Worm (Caenorhabditis elegans): Measurements from ENCODE around the gene dcr-1.

The dcr-1 gene

DNA sequence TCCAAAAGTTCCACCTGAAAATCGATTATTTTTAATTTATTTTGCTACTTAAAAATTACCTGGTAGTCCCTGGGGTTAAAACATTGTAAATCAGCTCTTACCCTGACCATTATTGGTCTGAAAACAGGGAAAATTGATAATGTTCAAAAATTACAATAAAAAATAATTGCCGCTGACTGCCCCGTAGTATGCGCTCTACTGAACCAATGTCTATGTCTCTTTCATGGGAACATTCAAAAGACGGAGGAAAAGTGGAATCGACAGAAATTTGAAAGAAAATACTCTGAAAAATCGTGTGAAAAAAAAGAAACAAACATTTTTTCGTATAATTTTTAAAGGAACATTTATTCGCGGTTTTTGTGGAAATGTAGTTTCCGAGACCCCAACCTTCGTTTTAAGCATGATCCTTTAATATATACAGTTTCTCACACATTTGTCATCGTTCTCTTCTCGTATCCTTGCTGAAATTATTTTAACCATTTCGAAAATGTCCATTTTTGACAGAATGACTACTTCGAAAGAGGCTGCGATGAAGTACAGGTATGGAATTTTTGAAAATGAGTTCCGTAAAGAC is at the start of gene dcr-1, which contains the start of gene apc-2:
Gene dcr-1, minus strand, starts transcription at position 117 of the 574 bp plus-strand sequence.
Gene apc-2, plus strand, starts transcription at position 465 of the 574 bp plus-strand sequence.
- no peak for TF ChIP-seq ztf-11 (tag; optimal IDR thresholded peaks at IDR 0.05)
- TF ChIP-seq lsy-2 (tag; optimal IDR thresholded peaks at IDR 0.05) = no peak
- TF ChIP-seq blmp-1 (tag; optimal IDR thresholded peaks at IDR 0.05) = no peak
- TF ChIP-seq sem-2 (GFP tag; optimal IDR thresholded peaks at IDR 0.05) = no peak
- no peak for TF ChIP-seq ceh-39 (tag; optimal IDR thresholded peaks at IDR 0.05)
- no peak for TF ChIP-seq ces-1 (GFP tag; optimal IDR thresholded peaks at IDR 0.05)
- no peak for TF ChIP-seq tbx-8 (GFP tag; optimal IDR thresholded peaks at IDR 0.05)
- no peak for TF ChIP-seq ceh-83 (GFP tag; optimal IDR thresholded peaks at IDR 0.05)
- no peak for TF ChIP-seq ham-2 (GFP tag; optimal IDR thresholded peaks at IDR 0.05)
- no peak for TF ChIP-seq lin-32 (GFP tag; optimal IDR thresholded peaks at IDR 0.05)
- TF ChIP-seq ceh-43 (GFP tag; optimal IDR thresholded peaks at IDR 0.05) = no peak
- no peak for TF ChIP-seq flh-1 (GFP tag; optimal IDR thresholded peaks at IDR 0.05)
- TF ChIP-seq nhr-2 (tag; optimal IDR thresholded peaks at IDR 0.05) = no peak
- no peak for TF ChIP-seq M03D4.4 (tag; optimal IDR thresholded peaks at IDR 0.05)

DNA sequence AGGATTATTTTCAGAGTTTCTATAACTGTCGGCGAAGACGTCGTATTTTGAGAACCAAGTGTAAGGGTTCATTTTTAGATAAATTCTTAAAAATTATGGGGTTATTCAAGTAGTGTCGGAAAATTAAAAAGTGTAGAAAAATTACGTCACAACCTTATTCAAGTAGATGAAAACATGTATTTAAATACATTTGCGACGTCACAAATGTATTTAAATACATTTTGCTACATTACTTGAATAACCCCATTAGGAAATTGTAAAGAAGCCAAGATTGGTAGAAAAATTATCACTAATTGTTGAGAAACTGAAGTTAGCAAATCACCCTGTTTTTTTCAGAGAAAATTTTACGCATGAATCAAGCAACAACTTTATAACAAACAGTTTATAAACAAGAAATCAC is 49.1 kb upstream of the dcr-1 start:
- no peak for TF ChIP-seq sem-2 (GFP tag; optimal IDR thresholded peaks at IDR 0.05)
- no peak for TF ChIP-seq tbx-8 (GFP tag; optimal IDR thresholded peaks at IDR 0.05)
- TF ChIP-seq nhr-237 (tag; optimal IDR thresholded peaks at IDR 0.05) = no peak
- no peak for TF ChIP-seq elt-3 (tag; optimal IDR thresholded peaks at IDR 0.05)
- no peak for TF ChIP-seq bed-3 (GFP tag; optimal IDR thresholded peaks at IDR 0.05)

ce11 chrIII:8126978-8127377 is 46.9 kb upstream of the dcr-1 start:
- TF ChIP-seq ham-2 (GFP tag; optimal IDR thresholded peaks at IDR 0.05) (peak; percentile 48), pha-4 (tag; optimal IDR thresholded peaks at IDR 0.05) (peak; percentile 15), ceh-43 (GFP tag; optimal IDR thresholded peaks at IDR 0.05) (no peak), drap-1 (GFP tag; optimal IDR thresholded peaks at IDR 0.05) (peak; percentile 50), cnd-1 (tag; optimal IDR thresholded peaks at IDR 0.05) (peak; percentile 60), lsy-2 (tag; optimal IDR thresholded peaks at IDR 0.05) (peak; percentile 24), mls-2 (tag; optimal IDR thresholded peaks at IDR 0.05) (no peak), unc-120 (tag; optimal IDR thresholded peaks at IDR 0.05; ENCODE audit: poor library complexity, severe bottlenecking) (peak; percentile 25)

ce11 chrIII:8125234-8125633 is 45.2 kb upstream of the dcr-1 start:
- TF ChIP-seq lsy-2 (tag; optimal IDR thresholded peaks at IDR 0.05) (peak; percentile 11), nhr-2 (tag; optimal IDR thresholded peaks at IDR 0.05) (peak; percentile 43), unc-62 (GFP tag; optimal IDR thresholded peaks at IDR 0.05) (peak; percentile 58), ces-1 (GFP tag; optimal IDR thresholded peaks at IDR 0.05) (peak; percentile 70), lin-32 (GFP tag; optimal IDR thresholded peaks at IDR 0.05) (no peak), unc-120 (tag; optimal IDR thresholded peaks at IDR 0.05; ENCODE audit: poor library complexity, severe bottlenecking) (peak; percentile 90), elt-1 (tag; optimal IDR thresholded peaks at IDR 0.05; ENCODE audit: borderline replicate concordance, insufficient read depth) (no peak), pha-4 (tag; optimal IDR thresholded peaks at IDR 0.05) (peak; percentile 48)

DNA sequence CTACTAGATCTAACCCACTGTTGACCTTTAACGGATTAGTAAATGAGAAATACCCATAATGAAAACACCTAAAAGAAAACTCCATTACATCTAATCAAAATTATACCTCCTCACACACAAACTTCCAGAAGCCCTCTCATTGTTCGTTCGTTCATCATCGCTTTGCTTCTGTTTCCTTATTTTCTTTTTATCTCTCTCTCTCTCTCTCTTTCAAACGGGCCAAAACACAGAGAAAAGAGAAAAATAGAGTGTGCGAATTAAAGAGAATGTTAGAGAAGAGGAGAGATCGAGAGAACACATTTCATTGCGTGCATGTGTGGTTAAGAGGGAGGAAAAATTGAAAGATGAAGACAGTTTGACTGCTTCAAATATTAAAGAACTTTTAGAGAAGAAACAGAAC is 44.2 kb upstream of the dcr-1 start:
- TF ChIP-seq elt-3 (tag; optimal IDR thresholded peaks at IDR 0.05) = no peak
- no peak for TF ChIP-seq pha-4 (tag; optimal IDR thresholded peaks at IDR 0.05)
- no peak for TF ChIP-seq M03D4.4 (tag; optimal IDR thresholded peaks at IDR 0.05)
- no peak for TF ChIP-seq ham-2 (GFP tag; optimal IDR thresholded peaks at IDR 0.05)
- TF ChIP-seq unc-62 (GFP tag; optimal IDR thresholded peaks at IDR 0.05) = peak; percentile 18
- peak; percentile 30 for TF ChIP-seq unc-120 (tag; optimal IDR thresholded peaks at IDR 0.05; ENCODE audit: poor library complexity, severe bottlenecking)
- TF ChIP-seq unc-39 (tag; optimal IDR thresholded peaks at IDR 0.05) = no peak
- TF ChIP-seq cnd-1 (tag; optimal IDR thresholded peaks at IDR 0.05) = no peak
- TF ChIP-seq tbx-8 (GFP tag; optimal IDR thresholded peaks at IDR 0.05) = no peak
- peak; percentile 79 for TF ChIP-seq ces-1 (GFP tag; optimal IDR thresholded peaks at IDR 0.05)
- no peak for TF ChIP-seq zip-8 (tag; optimal IDR thresholded peaks at IDR 0.05)
- no peak for TF ChIP-seq ztf-11 (tag; optimal IDR thresholded peaks at IDR 0.05)
- no peak for TF ChIP-seq snpc-4 (tag; optimal IDR thresholded peaks at IDR 0.05)
- no peak for TF ChIP-seq ceh-83 (GFP tag; optimal IDR thresholded peaks at IDR 0.05)
- no peak for TF ChIP-seq sem-2 (GFP tag; optimal IDR thresholded peaks at IDR 0.05)
- no peak for TF ChIP-seq lin-13 (tag; optimal IDR thresholded peaks at IDR 0.05)
- peak; percentile 48 for TF ChIP-seq mls-2 (tag; optimal IDR thresholded peaks at IDR 0.05)
- no peak for TF ChIP-seq mab-5 (tag; optimal IDR thresholded peaks at IDR 0.05)
- TF ChIP-seq ceh-43 (GFP tag; optimal IDR thresholded peaks at IDR 0.05) = no peak
- no peak for TF ChIP-seq nhr-12 (tag; optimal IDR thresholded peaks at IDR 0.05)
- TF ChIP-seq flh-1 (GFP tag; optimal IDR thresholded peaks at IDR 0.05) = no peak
- TF ChIP-seq sptf-1 (tag; optimal IDR thresholded peaks at IDR 0.05) = no peak
- TF ChIP-seq nhr-2 (tag; optimal IDR thresholded peaks at IDR 0.05) = no peak
- no peak for TF ChIP-seq elt-1 (tag; optimal IDR thresholded peaks at IDR 0.05; ENCODE audit: borderline replicate concordance, insufficient read depth)
- no peak for TF ChIP-seq mep-1 (tag; optimal IDR thresholded peaks at IDR 0.05)
- no peak for TF ChIP-seq lin-32 (GFP tag; optimal IDR thresholded peaks at IDR 0.05)
- peak; percentile 34 for TF ChIP-seq lsy-2 (tag; optimal IDR thresholded peaks at IDR 0.05)
- TF ChIP-seq nhr-28 (tag; optimal IDR thresholded peaks at IDR 0.05) = no peak
- TF ChIP-seq nhr-76 (tag; optimal IDR thresholded peaks at IDR 0.05) = no peak
- peak; percentile 5 for TF ChIP-seq hlh-1 (tag; optimal IDR thresholded peaks at IDR 0.05)
- TF ChIP-seq bed-3 (GFP tag; optimal IDR thresholded peaks at IDR 0.05) = no peak
- no peak for TF ChIP-seq ceh-39 (tag; optimal IDR thresholded peaks at IDR 0.05)
- TF ChIP-seq nhr-237 (tag; optimal IDR thresholded peaks at IDR 0.05) = peak; percentile 52
- TF ChIP-seq blmp-1 (tag; optimal IDR thresholded peaks at IDR 0.05) = no peak
- no peak for TF ChIP-seq drap-1 (GFP tag; optimal IDR thresholded peaks at IDR 0.05)

Measured in whole organism, mixed stage, embryonic.